Worm (Caenorhabditis elegans) whole organism, mixed stage, embryonic: ENCODE measurements around the gene dlc-2.

Experiments used
- elt-1 ChIP-seq: sonication (generic microtip); optimal IDR thresholded peaks from 2 replicates; lab custom pipeline; 2017; ENCODE audit warnings: missing genetic modification characterization, mild to moderate bottlenecking, missing compliant biosample characterization, antibody characterized with exemption, moderate library complexity, borderline replicate concordance; ENCODE audit not compliant: insufficient read depth
- lin-13 ChIP-seq: fragments of 150-350 bp; optimal IDR thresholded peaks from 2 replicates; lab custom pipeline; 2014; ENCODE audit warnings: missing biosample characterization, missing genetic modification characterization
- nhr-12 ChIP-seq: fragments of 150-350 bp; optimal IDR thresholded peaks from 2 replicates; lab custom pipeline; 2014; ENCODE audit warnings: missing biosample characterization, missing genetic modification characterization
- nhr-76 ChIP-seq: sonication (generic microtip); optimal IDR thresholded peaks from 2 replicates; lab custom pipeline; 2017; ENCODE audit warnings: missing biosample characterization, missing genetic modification characterization

DNA sequence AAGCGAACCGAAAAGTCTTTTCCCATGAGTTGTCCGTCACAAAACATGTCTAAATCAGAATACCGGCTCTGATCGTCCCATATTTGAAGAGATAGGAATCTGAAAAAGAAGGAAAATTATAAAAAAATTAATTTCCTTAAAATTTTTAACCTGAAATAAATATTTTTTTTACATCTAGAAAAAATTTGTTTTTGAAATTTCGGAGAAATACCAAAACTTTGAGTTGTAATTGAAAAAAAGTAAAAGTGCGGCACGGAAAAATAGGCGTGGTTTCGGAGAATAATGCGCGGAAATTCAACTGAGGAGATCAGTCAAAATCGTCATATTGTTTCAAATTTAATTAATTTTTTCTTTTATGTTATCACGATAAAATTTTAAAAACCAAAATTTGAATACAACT lies 21.8 kb downstream of the dlc-2 start, which contains the start of gene F11A10.6:
- TF ChIP-seq elt-1 = no peak
- no peak for TF ChIP-seq nhr-76 (tag; lab: Kevin White, UChicago)
- TF ChIP-seq nhr-12 (tag; lab: Kevin White, UChicago) = no peak
- TF ChIP-seq lin-13 (tag; lab: Kevin White, UChicago) = no peak
